Worm (Caenorhabditis elegans): ENCODE measurements around the gene eif-2Bdelta.

Gene eif-2Bdelta

ce11 chrV:9513590-9513989 lies at the start of gene eif-2Bdelta:
Gene eif-2Bdelta (plus strand): TSS chrV:9513824.
- TF ChIP-seq cebp-2 (GFP tag; IDR thresholded peaks at IDR 0.05) = no peak
- no peak for TF ChIP-seq B0336.3 (GFP tag; IDR thresholded peaks at IDR 0.05)
- TF ChIP-seq cebp-1 (GFP tag; IDR thresholded peaks at IDR 0.05) = no peak
- TF ChIP-seq cebp-1 (tag; optimal IDR thresholded peaks at IDR 0.05) = peak; percentile 53
- TF ChIP-seq lin-40 (tag; optimal IDR thresholded peaks at IDR 0.05) = peak; percentile 62
- TF ChIP-seq dox-1 (GFP tag; IDR thresholded peaks at IDR 0.05) = peak; percentile 49; the same call in 1 of the 2 replicates
- no peak for TF ChIP-seq hsf-1 (GFP tag; IDR thresholded peaks at IDR 0.05)
- peak in 1 of 2 experiments; percentile 23 for TF ChIP-seq let-607 (tag; optimal IDR thresholded peaks at IDR 0.05)
- no peak for TF ChIP-seq mel-28 (tag; optimal IDR thresholded peaks at IDR 0.05; ENCODE audit: borderline replicate concordance)
- 0 out of 2 replicates have a peak, but pooled peaks have one; percentile 28 for TF ChIP-seq pbrm-1 (GFP tag; IDR thresholded peaks at IDR 0.05)
- peak; percentile 39 for TF ChIP-seq ZK185.1 (tag; optimal IDR thresholded peaks at IDR 0.05; ENCODE audit: poor library complexity, severe bottlenecking)
- no peak for TF ChIP-seq lag-1 (GFP tag; IDR thresholded peaks at IDR 0.05)
- peak; percentile 21 for TF ChIP-seq lsl-1 (GFP tag; optimal IDR thresholded peaks at IDR 0.05)
- TF ChIP-seq let-526 (GFP tag; IDR thresholded peaks at IDR 0.05) = no peak
- TF ChIP-seq hmg-1.2 (GFP tag; IDR thresholded peaks at IDR 0.05) = 0 out of 2 replicates have a peak, but pooled peaks have one; percentile 23
- peak; percentile 24 for TF ChIP-seq efl-1 (GFP tag; optimal IDR thresholded peaks at IDR 0.05)
- TF ChIP-seq F57C9.4 (tag; optimal IDR thresholded peaks at IDR 0.05) = no peak
- peak; percentile 15 for TF ChIP-seq snpc-4 (GFP tag; optimal IDR thresholded peaks at IDR 0.05)
- peak in 3 of 4 experiments; percentile 42 to 49 (median 48) for TF ChIP-seq snpc-4 (tag; optimal IDR thresholded peaks at IDR 0.05)
- TF ChIP-seq mcd-1 (GFP tag; IDR thresholded peaks at IDR 0.05) = peak; percentile 60
- no peak for TF ChIP-seq Y67H2A.10 (GFP tag; conservative IDR thresholded peaks at IDR 0.05)
- peak; percentile 48; the same call in 1 of the 2 replicates for TF ChIP-seq madf-6 (GFP tag; IDR thresholded peaks at IDR 0.05)
- TF ChIP-seq Y53G8AR.9 (GFP tag; conservative IDR thresholded peaks at IDR 0.05) = no peak
- TF ChIP-seq lir-1 (GFP tag; conservative IDR thresholded peaks at IDR 0.05) = no peak
- TF ChIP-seq attf-3 (GFP tag; conservative IDR thresholded peaks at IDR 0.05) = no peak
- TF ChIP-seq F37B4.10 (GFP tag; IDR thresholded peaks at IDR 0.05) = no peak
- peak; percentile 93 for TF ChIP-seq ztf-18 (tag; optimal IDR thresholded peaks at IDR 0.05)
- peak; percentile 59 for TF ChIP-seq lin-54 (GFP tag; optimal IDR thresholded peaks at IDR 0.05)
- peak in 1 of 3 experiments; percentile 70 for TF ChIP-seq lin-35 (GFP tag; optimal IDR thresholded peaks at IDR 0.05)
- no peak for TF ChIP-seq sptf-2 (GFP tag; optimal IDR thresholded peaks at IDR 0.05)

ce11 chrV:9465529-9465928 lies 48.1 kb upstream of the eif-2Bdelta start:
- TF ChIP-seq F55B11.4 (tag; optimal IDR thresholded peaks at IDR 0.05; ENCODE audit: borderline replicate concordance, insufficient read depth) (no peak), B0336.3 (GFP tag; IDR thresholded peaks at IDR 0.05) (no peak), lag-1 (GFP tag; IDR thresholded peaks at IDR 0.05) (no peak), madf-10 (tag; optimal IDR thresholded peaks at IDR 0.05) (no peak), tlf-1 (GFP tag; optimal IDR thresholded peaks at IDR 0.05) (no peak), repo-1 (tag; optimal IDR thresholded peaks at IDR 0.05) (no peak), mel-28 (tag; optimal IDR thresholded peaks at IDR 0.05; ENCODE audit: borderline replicate concordance) (no peak), C17E4.6 (GFP tag; IDR thresholded peaks at IDR 0.05) (no peak), lir-1 (GFP tag; conservative IDR thresholded peaks at IDR 0.05) (no peak)

- TF ChIP-seq egl-18 (GFP tag; IDR thresholded peaks at IDR 0.05) (no peak), F52B5.7 (tag; optimal IDR thresholded peaks at IDR 0.05) (no peak), hmg-20 (GFP tag; IDR thresholded peaks at IDR 0.05) (no peak), nhr-179 (tag; optimal IDR thresholded peaks at IDR 0.05) (no peak), madf-6 (GFP tag; IDR thresholded peaks at IDR 0.05) (no peak), Y53G8AR.9 (GFP tag; conservative IDR thresholded peaks at IDR 0.05) (no peak), lag-1 (GFP tag; IDR thresholded peaks at IDR 0.05) (no peak), pbrm-1 (GFP tag; IDR thresholded peaks at IDR 0.05) (no peak), nhr-80 (tag; optimal IDR thresholded peaks at IDR 0.05) (no peak), mes-4 (tag; optimal IDR thresholded peaks at IDR 0.05) (no peak), cebp-1 (GFP tag; IDR thresholded peaks at IDR 0.05) (no peak), cebp-1 (tag; optimal IDR thresholded peaks at IDR 0.05) (no peak), dox-1 (GFP tag; IDR thresholded peaks at IDR 0.05) (no peak)
Measured at ce11 chrV:9471675-9472074, 41.9 kb upstream of the eif-2Bdelta start, which contains the start of gene flp-6. Gene flp-6 (plus strand): TSS chrV:9471975.
